Worm (Caenorhabditis elegans) whole organism, young adult: ENCODE measurements around the gene eif-3.F.

ENCODE experiments used
- ama-1 ChIP-seq, 3 experiments: fragments of 150-350 bp in 1 of 3; sonication (generic microtip) in 2 of 3; optimal IDR thresholded peaks; 2 replicates each; lab custom pipeline; 2014 to 2018; ENCODE audit warnings: missing biosample characterization in 2 of 3, missing genetic modification characterization in 2 of 3, missing genetic modification reagents in 2 of 3
- attf-5 ChIP-seq: fragments of 200-800 bp; sonication (Bioruptor generic); optimal IDR thresholded peaks from 2 replicates; lab custom pipeline; 2018; ENCODE audit warnings: mild to moderate bottlenecking, missing genetic modification characterization, missing compliant biosample characterization
- bed-1 ChIP-seq: fragments of 200-800 bp; sonication (Bioruptor generic); IDR thresholded peaks from 2 replicates; pipeline ENCODE4 v1.3.6; 2022; ENCODE audit warnings: missing genetic modification reagents, missing genetic modification characterization, missing compliant biosample characterization
- ekl-4 ChIP-seq: fragments of 200-800 bp; sonication (Bioruptor generic); IDR thresholded peaks from 2 replicates; pipeline ENCODE4 v1.3.6; 2022; ENCODE audit warnings: missing genetic modification reagents, missing genetic modification characterization, missing compliant biosample characterization
- lin-35 ChIP-seq, 3 experiments: fragments of 150-350 bp in 2 of 3; sonication (generic microtip) in 1 of 3; optimal IDR thresholded peaks; 2 replicates each; lab custom pipeline; 2014 to 2018; ENCODE audit warnings: missing biosample characterization in 3 of 3, missing genetic modification characterization in 3 of 3, missing genetic modification reagents in 3 of 3
- madf-6 ChIP-seq: fragments of 200-800 bp; sonication (Bioruptor generic); IDR thresholded peaks from 2 replicates; pipeline ENCODE4 v1.3.6; 2022; ENCODE audit warnings: missing genetic modification reagents, missing genetic modification characterization, missing compliant biosample characterization
- nhr-90 ChIP-seq: sonication (generic microtip); optimal IDR thresholded peaks from 2 replicates; lab custom pipeline; 2016; ENCODE audit warnings: missing genotype, mild to moderate bottlenecking, missing genetic modification characterization, missing compliant biosample characterization
- pha-4 ChIP-seq: fragments of 150-350 bp; sonication (generic microtip); optimal IDR thresholded peaks from 2 replicates; lab custom pipeline; 2014; ENCODE audit warnings: missing biosample characterization, missing genetic modification reagents, missing genetic modification characterization
- snpc-1.1 ChIP-seq: sonication (generic microtip); optimal IDR thresholded peaks from 2 replicates; lab custom pipeline; 2017; ENCODE audit warnings: missing genetic modification characterization, mild to moderate bottlenecking, missing compliant biosample characterization, antibody characterized with exemption, moderate library complexity, missing genotype, missing genetic modification reagents; ENCODE audit not compliant: insufficient read depth
- snpc-4 ChIP-seq, 5 experiments: fragments of 150-350 bp in 1 of 5; sonication (generic microtip) in 4 of 5; optimal IDR thresholded peaks; 2 replicates each; lab custom pipeline; 2014 to 2018; ENCODE audit warnings: missing genetic modification characterization in 5 of 5, missing biosample characterization in 3 of 5, antibody characterized with exemption in 2 of 5, mild to moderate bottlenecking in 2 of 5, missing compliant biosample characterization in 2 of 5, missing genotype in 2 of 5, moderate library complexity in 2 of 5, missing genetic modification reagents in 1 of 5

- TF ChIP-seq attf-5 (no peak), pha-4 (no peak), ama-1 (optimal IDR thresholded peaks at IDR 0.05; lab: Kevin White, UChicago) (no peak), ama-1 (GFP tag; optimal IDR thresholded peaks at IDR 0.05; lab: Kevin White, UChicago) (no peak), madf-6 (GFP tag; lab: Robert Waterston, UW) (no peak), snpc-4 (GFP tag; optimal IDR thresholded peaks at IDR 0.05; lab: Kevin White, UChicago) (no peak), snpc-4 (tag; optimal IDR thresholded peaks at IDR 0.05; lab: Kevin White, UChicago) (no peak), ekl-4 (no peak), nhr-90 (tag; lab: Kevin White, UChicago) (no peak), bed-1 (GFP tag; lab: Robert Waterston, UW) (no peak), snpc-1.1 (tag; lab: Kevin White, UChicago) (no peak), lin-35 (GFP tag; optimal IDR thresholded peaks at IDR 0.05; lab: Kevin White, UChicago) (no peak)
These were observed 46.7 kb downstream of the eif-3.F start for ce11 chrII:9378174-9378573.
